Worm (Caenorhabditis elegans) whole organism, early embryonic: Measurements from ENCODE around the gene rbd-1.

ENCODE experiments used
- B0310.2 ChIP-seq: sonication (generic microtip); optimal IDR thresholded peaks from 2 replicates; lab custom pipeline; 2016; ENCODE audit warnings: mild to moderate bottlenecking, missing genetic modification characterization, missing compliant biosample characterization
- F13C5.2 ChIP-seq: sonication (generic microtip); optimal IDR thresholded peaks from 2 replicates; lab custom pipeline; 2017; ENCODE audit warnings: mild to moderate bottlenecking, missing genetic modification characterization, inconsistent platforms, missing compliant biosample characterization
- aly-1 ChIP-seq: sonication (generic microtip); optimal IDR thresholded peaks from 2 replicates; lab custom pipeline; 2016; ENCODE audit warnings: missing genetic modification characterization, missing compliant biosample characterization
- ama-1 ChIP-seq: fragments of 150-350 bp; optimal IDR thresholded peaks from 2 replicates; lab custom pipeline; 2014
- ceh-13 ChIP-seq: fragments of 200-800 bp; sonication (Bioruptor generic); optimal IDR thresholded peaks from 2 replicates; lab custom pipeline; 2018; ENCODE audit warnings: mild to moderate bottlenecking, missing genetic modification characterization, missing compliant biosample characterization
- ceh-36 ChIP-seq: sonication (generic microtip); optimal IDR thresholded peaks from 2 replicates; lab custom pipeline; 2016; ENCODE audit warnings: missing genetic modification characterization, inconsistent platforms, missing compliant biosample characterization
- ets-7 ChIP-seq: sonication (generic microtip); optimal IDR thresholded peaks from 2 replicates; lab custom pipeline; 2016; ENCODE audit warnings: missing genotype, missing genetic modification characterization, missing compliant biosample characterization
- flt-1 ChIP-seq: fragments of 200-800 bp; sonication (Bioruptor generic); IDR thresholded peaks from 2 replicates; pipeline ENCODE4 v1.3.6; 2022; ENCODE audit warnings: missing genetic modification characterization, missing compliant biosample characterization
- hmbx-1 ChIP-seq: sonication (generic microtip); optimal IDR thresholded peaks from 2 replicates; lab custom pipeline; 2016; ENCODE audit warnings: mild to moderate bottlenecking, missing genetic modification characterization, missing compliant biosample characterization
- hmg-4 ChIP-seq: fragments of 200-800 bp; sonication (Bioruptor generic); optimal IDR thresholded peaks from 2 replicates; lab custom pipeline; 2018; ENCODE audit warnings: mild to moderate bottlenecking, missing genetic modification characterization, missing compliant biosample characterization
- hnd-1 ChIP-seq: sonication (generic microtip); optimal IDR thresholded peaks from 2 replicates; lab custom pipeline; 2016; ENCODE audit warnings: missing genetic modification characterization, missing compliant biosample characterization
- pes-1 ChIP-seq: fragments of 200-800 bp; sonication (Bioruptor generic); IDR thresholded peaks from 2 replicates; pipeline ENCODE4 v1.3.6; 2022; ENCODE audit warnings: missing genetic modification reagents, missing genetic modification characterization, missing compliant biosample characterization
- scrt-1 ChIP-seq: fragments of 200-800 bp; sonication (Bioruptor generic); IDR thresholded peaks from 2 replicates; pipeline ENCODE4 v1.3.6; 2022; ENCODE audit warnings: missing genetic modification characterization, missing compliant biosample characterization
- sea-1 ChIP-seq: fragments of 200-800 bp; sonication (Bioruptor generic); conservative IDR thresholded peaks from 2 replicates; pipeline ENCODE4 v1.3.6; 2022; ENCODE audit warnings: missing genetic modification characterization, missing compliant biosample characterization
- tbx-11 ChIP-seq: fragments of 200-800 bp; sonication (Bioruptor generic); IDR thresholded peaks from 2 replicates; pipeline ENCODE4 v1.3.6; 2022; ENCODE audit warnings: missing genetic modification characterization, missing compliant biosample characterization
- tbx-37 ChIP-seq: fragments of 200-800 bp; sonication (Bioruptor generic); conservative IDR thresholded peaks from 2 replicates; pipeline ENCODE4 v1.3.6; 2022; ENCODE audit warnings: missing genetic modification reagents, missing genetic modification characterization, missing compliant biosample characterization
- tra-4 ChIP-seq: sonication (generic microtip); optimal IDR thresholded peaks from 2 replicates; lab custom pipeline; 2017; ENCODE audit warnings: missing genetic modification characterization, missing compliant biosample characterization

Gene rbd-1

ce11 chrIV:12721106-12721505 lies 3.7 kb upstream of the rbd-1 start, which contains the start of gene T23F6.2:
Gene T23F6.2 (plus strand): TSS chrIV:12721356.
- TF ChIP-seq tbx-11 (no peak), ceh-36 (tag; lab: Kevin White, UChicago) (no peak), F13C5.2 (tag; lab: Kevin White, UChicago) (no peak), ets-7 (tag; lab: Kevin White, UChicago) (no peak), tra-4 (tag; lab: Kevin White, UChicago) (no peak), B0310.2 (tag; lab: Kevin White, UChicago) (no peak), ama-1 (no peak), aly-1 (no peak)

ce11 chrIV:12725228-12725627 lies 442 bp downstream of the rbd-1 start:
- TF ChIP-seq ets-7 (tag; lab: Kevin White, UChicago) (no peak), ceh-13 (GFP tag; lab: Kevin White, UChicago) (no peak), pes-1 (GFP tag; lab: Robert Waterston, UW) (no peak), ceh-36 (tag; lab: Kevin White, UChicago) (no peak), B0310.2 (tag; lab: Kevin White, UChicago) (no peak), tra-4 (tag; lab: Kevin White, UChicago) (no peak), tbx-37 (GFP tag; lab: Robert Waterston, UW) (no peak), aly-1 (no peak), tbx-11 (no peak), hmbx-1 (tag; lab: Kevin White, UChicago) (no peak), F13C5.2 (tag; lab: Kevin White, UChicago) (no peak), hnd-1 (tag; lab: Kevin White, UChicago) (no peak)

ce11 chrIV:12725925-12726324 lies 1.1 kb downstream of the rbd-1 start:
- TF ChIP-seq hnd-1 (tag; lab: Kevin White, UChicago) (no peak), pes-1 (GFP tag; lab: Robert Waterston, UW) (no peak), tbx-11 (no peak), B0310.2 (tag; lab: Kevin White, UChicago) (no peak), ama-1 (no peak), hmbx-1 (tag; lab: Kevin White, UChicago) (no peak), flt-1 (GFP tag; lab: Robert Waterston, UW) (no peak), scrt-1 (no peak), tbx-37 (GFP tag; lab: Robert Waterston, UW) (no peak), aly-1 (no peak), ceh-36 (tag; lab: Kevin White, UChicago) (no peak), tra-4 (tag; lab: Kevin White, UChicago) (no peak), hmg-4 (no peak), sea-1 (GFP tag; lab: Robert Waterston, UW) (no peak)

- TF ChIP-seq B0310.2 (tag; lab: Kevin White, UChicago) (no peak), ama-1 (no peak), pes-1 (GFP tag; lab: Robert Waterston, UW) (no peak), flt-1 (GFP tag; lab: Robert Waterston, UW) (no peak), F13C5.2 (tag; lab: Kevin White, UChicago) (no peak), hmbx-1 (tag; lab: Kevin White, UChicago) (no peak), scrt-1 (no peak), tra-4 (tag; lab: Kevin White, UChicago) (no peak), sea-1 (GFP tag; lab: Robert Waterston, UW) (no peak), hnd-1 (tag; lab: Kevin White, UChicago) (no peak), ets-7 (tag; lab: Kevin White, UChicago) (no peak), hmg-4 (no peak), tbx-37 (GFP tag; lab: Robert Waterston, UW) (no peak), tbx-11 (no peak)
These were observed 3.4 kb downstream of the rbd-1 start for ce11 chrIV:12728162-12728561.

ce11 chrIV:12730624-12731023 lies 5.8 kb downstream of the rbd-1 start:
- 0 out of 2 replicates have a peak, but pooled peaks have one; percentile 7 for TF ChIP-seq sea-1 (GFP tag; lab: Robert Waterston, UW)
- peak; percentile 60; the same call in 1 of the 2 replicates for TF ChIP-seq tbx-11
- TF ChIP-seq pes-1 (GFP tag; lab: Robert Waterston, UW): 0 out of 2 replicates have a peak, but pooled peaks have one; percentile 14
- 0 out of 2 replicates have a peak, but pooled peaks have one; percentile 16 for TF ChIP-seq tbx-37 (GFP tag; lab: Robert Waterston, UW)

- 0 out of 2 replicates have a peak, but pooled peaks have one; percentile 30 for TF ChIP-seq pes-1 (GFP tag; lab: Robert Waterston, UW)
These were observed 6.7 kb downstream of the rbd-1 start for ce11 chrIV:12731503-12731902.

- TF ChIP-seq tra-4 (tag; lab: Kevin White, UChicago): no peak
- no peak for TF ChIP-seq ets-7 (tag; lab: Kevin White, UChicago)
- no peak for TF ChIP-seq tbx-37 (GFP tag; lab: Robert Waterston, UW)
- TF ChIP-seq hnd-1 (tag; lab: Kevin White, UChicago): no peak
- TF ChIP-seq sea-1 (GFP tag; lab: Robert Waterston, UW): no peak
- no peak for TF ChIP-seq aly-1
- TF ChIP-seq scrt-1: no peak
- TF ChIP-seq ceh-13 (GFP tag; lab: Kevin White, UChicago): no peak
- TF ChIP-seq hmbx-1 (tag; lab: Kevin White, UChicago): no peak
- TF ChIP-seq tbx-11: no peak
- no peak for TF ChIP-seq hmg-4
- TF ChIP-seq pes-1 (GFP tag; lab: Robert Waterston, UW): no peak
These were observed 16.7 kb downstream of the rbd-1 start, which contains the start of gene T23F6.5 for ce11 chrIV:12741438-12741837. Gene T23F6.5 (minus strand): TSS chrIV:12741538.

ce11 chrIV:12743680-12744079 lies 18.9 kb downstream of the rbd-1 start:
- TF ChIP-seq tbx-37 (GFP tag; lab: Robert Waterston, UW) (no peak), flt-1 (GFP tag; lab: Robert Waterston, UW) (no peak), pes-1 (GFP tag; lab: Robert Waterston, UW) (no peak), sea-1 (GFP tag; lab: Robert Waterston, UW) (no peak), aly-1 (no peak), tra-4 (tag; lab: Kevin White, UChicago) (no peak), ets-7 (tag; lab: Kevin White, UChicago) (no peak), ceh-36 (tag; lab: Kevin White, UChicago) (no peak), hmg-4 (no peak), B0310.2 (tag; lab: Kevin White, UChicago) (no peak), F13C5.2 (tag; lab: Kevin White, UChicago) (no peak), hmbx-1 (tag; lab: Kevin White, UChicago) (no peak), ceh-13 (GFP tag; lab: Kevin White, UChicago) (no peak), hnd-1 (tag; lab: Kevin White, UChicago) (no peak), tbx-11 (no peak), ama-1 (no peak), scrt-1 (no peak)
